Fruit fly (Drosophila melanogaster) whole organism, adult: Measurements from ENCODE around the gene grnd.

ENCODE experiments used
- CG11617 ChIP-seq: fragments of 200-800 bp; sonication (Bioruptor generic); optimal IDR thresholded peaks from 2 replicates; lab custom pipeline; 2017; ENCODE audit warnings: mild to moderate bottlenecking, missing biosample characterization, missing genetic modification reagents, missing genetic modification characterization
- CG33017 ChIP-seq: fragments of 200-800 bp; sonication (Bioruptor generic); optimal IDR thresholded peaks from 2 replicates; lab custom pipeline; 2018; ENCODE audit warnings: missing biosample characterization, mild to moderate bottlenecking, missing genetic modification characterization, moderate library complexity
- CG5204 ChIP-seq: fragments of 200-800 bp; sonication (Bioruptor generic); optimal IDR thresholded peaks from 2 replicates; lab custom pipeline; 2016; ENCODE audit warnings: missing biosample characterization, missing genetic modification characterization
- CG7101 ChIP-seq: fragments of 200-800 bp; sonication (Bioruptor generic); optimal IDR thresholded peaks from 2 replicates; lab custom pipeline; 2018; ENCODE audit warnings: missing biosample characterization, mild to moderate bottlenecking, missing genetic modification characterization, moderate library complexity
- Crg-1 ChIP-seq: fragments of 200-800 bp; sonication (Bioruptor generic); optimal IDR thresholded peaks from 2 replicates; lab custom pipeline; 2016; ENCODE audit warnings: missing biosample characterization, missing genetic modification characterization
- Mnt ChIP-seq: fragments of 200-800 bp; sonication (Bioruptor generic); optimal IDR thresholded peaks from 2 replicates; lab custom pipeline; 2016; ENCODE audit warnings: missing biosample characterization, mild to moderate bottlenecking, missing genetic modification characterization
- bab1 ChIP-seq: fragments of 200-800 bp; sonication (Bioruptor generic); optimal IDR thresholded peaks from 3 replicates; lab custom pipeline; 2019; ENCODE audit warnings: missing biosample characterization, mild to moderate bottlenecking, missing genetic modification characterization, moderate library complexity
- cic ChIP-seq: fragments of 200-800 bp; sonication (Bioruptor generic); optimal IDR thresholded peaks from 2 replicates; lab custom pipeline; 2017; ENCODE audit warnings: missing biosample characterization, mild to moderate bottlenecking, missing genetic modification characterization, moderate library complexity
- pad ChIP-seq: fragments of 200-800 bp; sonication (Bioruptor generic); optimal IDR thresholded peaks from 3 replicates; lab custom pipeline; 2017; ENCODE audit warnings: missing biosample characterization, missing genetic modification characterization, mild to moderate bottlenecking, moderate library complexity, missing genetic modification reagents
- tj ChIP-seq: fragments of 200-800 bp; sonication (Bioruptor generic); optimal IDR thresholded peaks from 3 replicates; lab custom pipeline; 2017; ENCODE audit warnings: missing biosample characterization, mild to moderate bottlenecking, missing genetic modification characterization, moderate library complexity

- peak; percentile 76 for TF ChIP-seq pad (GFP tag; lab: Kevin White, UChicago)
- peak; percentile 95 for TF ChIP-seq tj (GFP tag; lab: Kevin White, UChicago)
- peak; percentile 37 for TF ChIP-seq bab1
- TF ChIP-seq CG11617 (GFP tag; lab: Kevin White, UChicago), result peak; percentile 92
- peak; percentile 94 for TF ChIP-seq cic (GFP tag; lab: Kevin White, UChicago)
- peak; percentile 85 for TF ChIP-seq CG7101
- TF ChIP-seq CG5204 (GFP tag; lab: Kevin White, UChicago), result peak; percentile 87
- TF ChIP-seq Mnt (GFP tag; lab: Kevin White, UChicago), result peak; percentile 86
- TF ChIP-seq Crg-1 (GFP tag; lab: Kevin White, UChicago), result peak; percentile 90
- TF ChIP-seq CG33017 (tag; lab: Kevin White, UChicago), result peak; percentile 96
Measured at dm6 chr2L:18455506-18456491, 29.4 kb upstream of the grnd start.
